Worm (Caenorhabditis elegans) whole organism, young adult: ENCODE results near the gene Y71H2B.4.

Experiments
- ama-1 ChIP-seq, 3 experiments: fragments of 150-350 bp in 1 of 3; sonication (generic microtip) in 2 of 3; optimal IDR thresholded peaks; 2 replicates each; lab custom pipeline; 2014 to 2018; ENCODE audit warnings: missing biosample characterization in 2 of 3, missing genetic modification characterization in 2 of 3, missing genetic modification reagents in 2 of 3
- chd-7 ChIP-seq: sonication (generic microtip); optimal IDR thresholded peaks from 2 replicates; lab custom pipeline; 2016; ENCODE audit warnings: mild to moderate bottlenecking, missing genetic modification characterization, moderate library complexity, missing compliant biosample characterization
- snpc-4 ChIP-seq, 5 experiments: fragments of 150-350 bp in 1 of 5; sonication (generic microtip) in 4 of 5; optimal IDR thresholded peaks; 2 replicates each; lab custom pipeline; 2014 to 2018; ENCODE audit warnings: missing genetic modification characterization in 5 of 5, missing biosample characterization in 3 of 5, antibody characterized with exemption in 2 of 5, mild to moderate bottlenecking in 2 of 5, missing compliant biosample characterization in 2 of 5, missing genotype in 2 of 5, moderate library complexity in 2 of 5, missing genetic modification reagents in 1 of 5
- unc-130 ChIP-seq: sonication (generic microtip); optimal IDR thresholded peaks from 2 replicates; lab custom pipeline; 2016; ENCODE audit warnings: missing genetic modification reagents, missing genetic modification characterization, missing compliant biosample characterization
- ztf-22 ChIP-seq: fragments of 200-800 bp; sonication (Bioruptor generic); optimal IDR thresholded peaks from 2 replicates; lab custom pipeline; 2018; ENCODE audit warnings: mild to moderate bottlenecking, missing genetic modification characterization, moderate library complexity, missing compliant biosample characterization

DNA sequence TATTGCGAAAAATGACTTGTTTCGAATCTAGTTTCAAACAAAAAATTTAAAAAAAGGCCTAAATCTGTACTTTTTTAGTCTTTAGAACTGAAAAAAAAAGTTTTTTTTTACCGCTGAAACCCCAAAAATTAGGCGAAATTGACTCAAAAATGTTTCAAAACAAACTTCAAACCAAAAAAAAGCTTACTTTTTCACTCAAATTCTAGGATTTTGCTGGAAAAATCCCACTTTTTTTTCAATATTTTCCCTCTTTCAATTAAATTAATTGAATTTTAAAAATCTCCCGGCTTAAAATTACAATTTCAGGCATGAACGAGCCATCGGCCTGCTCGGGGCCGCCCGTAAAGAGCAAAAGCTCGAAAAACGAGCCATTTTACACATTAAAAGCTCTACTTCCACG is 21.0 kb upstream of the Y71H2B.4 start, which contains the start of gene mdt-19:
- TF ChIP-seq ztf-22 (GFP tag; lab: Kevin White, UChicago) (no peak), ama-1 (optimal IDR thresholded peaks at IDR 0.05; lab: Kevin White, UChicago) (no peak), ama-1 (GFP tag; optimal IDR thresholded peaks at IDR 0.05; lab: Kevin White, UChicago) (no peak), snpc-4 (GFP tag; optimal IDR thresholded peaks at IDR 0.05; lab: Kevin White, UChicago) (no peak), snpc-4 (tag; optimal IDR thresholded peaks at IDR 0.05; lab: Kevin White, UChicago) (no peak), unc-130 (no peak), chd-7 (tag; lab: Kevin White, UChicago) (no peak)
